Fruit fly (Drosophila melanogaster) whole organism, embryonic: ENCODE data around the gene Rbm13.

ENCODE experiments used
- Antp ChIP-seq: fragments of 200-800 bp; sonication (Bioruptor generic); optimal IDR thresholded peaks from 3 replicates; lab custom pipeline; 2016; ENCODE audit warnings: missing biosample characterization, missing genetic modification characterization
- Atf-2 ChIP-seq: fragments of 200-800 bp; sonication (Bioruptor generic); optimal IDR thresholded peaks from 2 replicates; lab custom pipeline; 2016; ENCODE audit warnings: missing biosample characterization, missing genetic modification characterization
- CG1024 ChIP-seq: fragments of 200-800 bp; sonication (Bioruptor generic); IDR thresholded peaks from 2 replicates; pipeline ENCODE4 v1.3.6; 2022; ENCODE audit warnings: missing biosample characterization, missing genetic modification characterization
- CG11504 ChIP-seq: fragments of 200-800 bp; sonication (Bioruptor generic); optimal IDR thresholded peaks from 3 replicates; lab custom pipeline; 2019; ENCODE audit warnings: missing biosample characterization, mild to moderate bottlenecking, missing genetic modification characterization, moderate library complexity
- CG12769 ChIP-seq: fragments of 200-800 bp; sonication (Bioruptor generic); optimal IDR thresholded peaks from 2 replicates; lab custom pipeline; 2019; ENCODE audit warnings: missing biosample characterization, mild to moderate bottlenecking, missing genetic modification characterization, moderate library complexity
- CG13296 ChIP-seq: fragments of 200-800 bp; sonication (Bioruptor generic); optimal IDR thresholded peaks from 3 replicates; lab custom pipeline; 2018; ENCODE audit warnings: missing biosample characterization, mild to moderate bottlenecking, missing genetic modification characterization
- CG14860 ChIP-seq: fragments of 200-800 bp; sonication (Bioruptor generic); IDR thresholded peaks from 3 replicates; pipeline ENCODE4 v1.3.6; 2022; ENCODE audit warnings: missing biosample characterization, missing genetic modification characterization; ENCODE audit not compliant: partially characterized antibody
- CG1529 ChIP-seq: fragments of 200-800 bp; sonication (Bioruptor generic); optimal IDR thresholded peaks from 3 replicates; lab custom pipeline; 2018; ENCODE audit warnings: missing biosample characterization, missing genetic modification characterization
- CG1603 ChIP-seq: fragments of 200-800 bp; sonication (Bioruptor generic); optimal IDR thresholded peaks from 2 replicates; lab custom pipeline; 2019; ENCODE audit warnings: missing biosample characterization, mild to moderate bottlenecking, missing genetic modification characterization, moderate library complexity
- CG17802 ChIP-seq: fragments of 200-800 bp; sonication (Bioruptor generic); optimal IDR thresholded peaks from 2 replicates; lab custom pipeline; 2018; ENCODE audit warnings: missing biosample characterization, mild to moderate bottlenecking, missing genetic modification characterization, moderate library complexity
- CG2116 ChIP-seq: fragments of 200-800 bp; sonication (Bioruptor generic); optimal IDR thresholded peaks from 3 replicates; lab custom pipeline; 2018; ENCODE audit warnings: missing biosample characterization, mild to moderate bottlenecking, missing genetic modification characterization
- CG2889 ChIP-seq: fragments of 200-800 bp; sonication (Bioruptor generic); IDR thresholded peaks from 3 replicates; pipeline ENCODE4 v1.3.6; 2022; ENCODE audit warnings: missing biosample characterization, missing genetic modification characterization
- CG3163 ChIP-seq: fragments of 200-800 bp; sonication (Bioruptor generic); optimal IDR thresholded peaks from 3 replicates; lab custom pipeline; 2016; ENCODE audit warnings: missing biosample characterization, missing genetic modification characterization
- CG4328 ChIP-seq: fragments of 200-800 bp; sonication (Bioruptor generic); optimal IDR thresholded peaks from 3 replicates; lab custom pipeline; 2017; ENCODE audit warnings: missing biosample characterization, missing genetic modification reagents, missing genetic modification characterization
- CG4854 ChIP-seq: fragments of 200-800 bp; sonication (Bioruptor generic); optimal IDR thresholded peaks from 2 replicates; lab custom pipeline; 2016; ENCODE audit warnings: missing biosample characterization, missing genetic modification characterization, inconsistent platforms
- CG8924 ChIP-seq: fragments of 200-800 bp; optimal IDR thresholded peaks from 3 replicates; lab custom pipeline; 2019; ENCODE audit warnings: missing biosample characterization, mild to moderate bottlenecking, missing genetic modification characterization, moderate library complexity
- CG9876 ChIP-seq: fragments of 200-800 bp; sonication (Bioruptor generic); optimal IDR thresholded peaks from 2 replicates; lab custom pipeline; 2016; ENCODE audit warnings: missing biosample characterization, missing genetic modification characterization
- Chrac-16 ChIP-seq: fragments of 200-800 bp; sonication (Bioruptor generic); optimal IDR thresholded peaks from 3 replicates; lab custom pipeline; 2016; ENCODE audit warnings: missing biosample characterization, missing genetic modification characterization
- Dbx ChIP-seq: fragments of 200-800 bp; sonication (Bioruptor generic); IDR thresholded peaks from 3 replicates; pipeline ENCODE4 v1.3.6; 2022; ENCODE audit warnings: missing biosample characterization, missing genetic modification characterization
- Ets65A ChIP-seq: fragments of 200-800 bp; sonication (Bioruptor generic); peaks from one replicate; lab custom pipeline; 2016; ENCODE audit warnings: missing biosample characterization, missing genetic modification characterization
- H15 ChIP-seq: fragments of 200-800 bp; sonication (Bioruptor generic); IDR thresholded peaks from 3 replicates; pipeline ENCODE4 v1.3.6; 2022; ENCODE audit warnings: missing biosample characterization, missing genetic modification characterization
- Hr51 ChIP-seq, 2 experiments: fragments of 200-800 bp; sonication (Bioruptor generic); optimal IDR thresholded peaks; 2 replicates in 1 of 2; 3 replicates in 1 of 2; lab custom pipeline; 2016 to 2018; ENCODE audit warnings: missing biosample characterization in 2 of 2, missing genetic modification characterization in 2 of 2, mild to moderate bottlenecking in 1 of 2, moderate library complexity in 1 of 2
- Jarid2 ChIP-seq: fragments of 200-800 bp; sonication (Bioruptor generic); optimal IDR thresholded peaks from 3 replicates; lab custom pipeline; 2017; ENCODE audit warnings: mild to moderate bottlenecking, missing biosample characterization, missing genetic modification reagents, missing genetic modification characterization
- Lhr ChIP-seq: fragments of 200-800 bp; sonication (Bioruptor generic); optimal IDR thresholded peaks from 3 replicates; lab custom pipeline; 2017; ENCODE audit warnings: mild to moderate bottlenecking, missing biosample characterization, missing genetic modification reagents, missing genetic modification characterization
- Max ChIP-seq: fragments of 200-800 bp; sonication (Bioruptor generic); optimal IDR thresholded peaks from 2 replicates; lab custom pipeline; 2016; ENCODE audit warnings: missing biosample characterization, mild to moderate bottlenecking, missing genetic modification characterization
- Meics ChIP-seq: fragments of 200-800 bp; sonication (Bioruptor generic); optimal IDR thresholded peaks from 2 replicates; lab custom pipeline; 2017; ENCODE audit warnings: missing biosample characterization, mild to moderate bottlenecking, missing genetic modification characterization
- TFAM ChIP-seq: fragments of 200-800 bp; sonication (Bioruptor generic); optimal IDR thresholded peaks from 2 replicates; lab custom pipeline; 2017; ENCODE audit warnings: missing biosample characterization, missing genetic modification characterization, inconsistent platforms
- Xbp1 ChIP-seq: fragments of 200-800 bp; sonication (Bioruptor generic); optimal IDR thresholded peaks from 3 replicates; lab custom pipeline; 2016; ENCODE audit warnings: missing biosample characterization, mild to moderate bottlenecking, missing genetic modification characterization
- abd-A ChIP-seq: fragments of 200-800 bp; sonication (Bioruptor generic); optimal IDR thresholded peaks from 3 replicates; lab custom pipeline; 2019; ENCODE audit warnings: missing biosample characterization, mild to moderate bottlenecking, missing genetic modification characterization, moderate library complexity
- ap ChIP-seq: fragments of 200-800 bp; sonication (Bioruptor generic); IDR thresholded peaks from 2 replicates; pipeline ENCODE4 v1.3.6; 2022; ENCODE audit warnings: missing biosample characterization, missing genetic modification characterization
- bcd ChIP-seq: fragments of 200-800 bp; sonication (Bioruptor generic); optimal IDR thresholded peaks from 2 replicates; lab custom pipeline; 2017; ENCODE audit warnings: missing biosample characterization, mild to moderate bottlenecking, missing genetic modification characterization
- bsh ChIP-seq, 2 experiments: fragments of 200-800 bp; sonication (Bioruptor generic); optimal IDR thresholded peaks; 2 replicates each; lab custom pipeline; 2017 to 2018; ENCODE audit warnings: mild to moderate bottlenecking in 2 of 2, missing biosample characterization in 2 of 2, missing genetic modification characterization in 2 of 2, moderate library complexity in 1 of 2
- en ChIP-seq: fragments of 200-800 bp; sonication (Bioruptor generic); optimal IDR thresholded peaks from 2 replicates; lab custom pipeline; 2016; ENCODE audit warnings: missing biosample characterization, missing genetic modification characterization
- esg ChIP-seq: fragments of 200-800 bp; sonication (Bioruptor generic); conservative IDR thresholded peaks from 2 replicates; pipeline ENCODE4 v1.3.6; 2022; ENCODE audit warnings: missing biosample characterization, missing genetic modification characterization
- fd3F ChIP-seq: fragments of 200-800 bp; sonication (Bioruptor generic); optimal IDR thresholded peaks from 2 replicates; lab custom pipeline; 2018; ENCODE audit warnings: missing biosample characterization, mild to moderate bottlenecking, missing genetic modification characterization, moderate library complexity
- grau ChIP-seq: fragments of 200-800 bp; optimal IDR thresholded peaks from 3 replicates; lab custom pipeline; 2019; ENCODE audit warnings: missing biosample characterization, mild to moderate bottlenecking, missing genetic modification characterization, moderate library complexity
- ham ChIP-seq: fragments of 200-800 bp; sonication (Bioruptor generic); IDR thresholded peaks from 2 replicates; pipeline ENCODE4 v1.3.6; 2022; ENCODE audit warnings: missing biosample characterization, missing genetic modification characterization
- hkb ChIP-seq, 2 experiments: fragments of 200-800 bp in 1 of 2; fragments of >200 bp in 1 of 2; sonication (Bioruptor generic) in 1 of 2; IDR thresholded peaks in 1 of 2; optimal IDR thresholded peaks in 1 of 2; 2 replicates each; pipeline versions ENCODE4 v1.3.6 to Lab custom; 2017 to 2022; ENCODE audit warnings: missing biosample characterization in 1 of 2, missing genetic modification characterization in 1 of 2
- ken ChIP-seq: fragments of 200-800 bp; sonication (Bioruptor generic); IDR thresholded peaks from 3 replicates; pipeline ENCODE4 v1.3.6; 2022; ENCODE audit warnings: missing biosample characterization, missing genetic modification characterization
- lab ChIP-seq: fragments of 200-800 bp; sonication (Bioruptor generic); optimal IDR thresholded peaks from 3 replicates; lab custom pipeline; 2017; ENCODE audit warnings: missing biosample characterization, missing genetic modification characterization, mild to moderate bottlenecking, moderate library complexity, missing genetic modification reagents
- maf-S ChIP-seq: fragments of 200-800 bp; sonication (Bioruptor generic); optimal IDR thresholded peaks from 2 replicates; lab custom pipeline; 2016; ENCODE audit warnings: missing biosample characterization, missing genetic modification characterization
- nmo ChIP-seq: fragments of 200-800 bp; sonication (Bioruptor generic); optimal IDR thresholded peaks from 2 replicates; lab custom pipeline; 2018; ENCODE audit warnings: missing biosample characterization, mild to moderate bottlenecking, missing genetic modification characterization, moderate library complexity
- pb ChIP-seq: fragments of 200-800 bp; sonication (Bioruptor generic); optimal IDR thresholded peaks from 3 replicates; lab custom pipeline; 2016; ENCODE audit warnings: missing biosample characterization, missing genetic modification characterization
- row ChIP-seq: fragments of 200-800 bp; sonication (Bioruptor generic); IDR thresholded peaks from 3 replicates; pipeline ENCODE4 v1.3.6; 2022; ENCODE audit warnings: missing biosample characterization, missing genetic modification characterization
- slbo ChIP-seq: fragments of 200-800 bp; sonication (Bioruptor generic); IDR thresholded peaks from 2 replicates; pipeline ENCODE4 v1.3.6; 2022; ENCODE audit warnings: missing biosample characterization, missing genetic modification characterization
- so ChIP-seq: fragments of 200-800 bp; sonication (Bioruptor generic); IDR thresholded peaks from 3 replicates; pipeline ENCODE4 v1.3.6; 2022; ENCODE audit warnings: missing biosample characterization, missing genetic modification characterization
- ssp ChIP-seq: fragments of 200-800 bp; sonication (Bioruptor generic); IDR thresholded peaks from 2 replicates; pipeline ENCODE4 v1.3.6; 2022; ENCODE audit warnings: missing biosample characterization, missing genetic modification characterization
- tap ChIP-seq: fragments of 200-800 bp; optimal IDR thresholded peaks from 3 replicates; lab custom pipeline; 2019; ENCODE audit warnings: missing biosample characterization, mild to moderate bottlenecking, missing genetic modification characterization, moderate library complexity
- tin ChIP-seq: fragments of 200-800 bp; sonication (Bioruptor generic); optimal IDR thresholded peaks from 3 replicates; lab custom pipeline; 2016; ENCODE audit warnings: missing biosample characterization, missing genetic modification characterization
- toy ChIP-seq: fragments of 200-800 bp; sonication (Bioruptor generic); IDR thresholded peaks from 2 replicates; pipeline ENCODE4 v1.3.6; 2022; ENCODE audit warnings: missing biosample characterization, missing genetic modification characterization

The Rbm13 gene

dm6 chrX:8890974-8891373 is 10.5 kb upstream of the Rbm13 start (continued):
- TF ChIP-seq slbo (GFP tag; lab: Robert Waterston, UW) (peak; percentile 49), tin (peak; percentile 19), nmo (GFP tag; lab: Kevin White, UChicago) (peak; percentile 5), CG1024 (no peak), hkb (optimal IDR thresholded peaks at IDR 0.05; lab: Kevin White, UChicago) (no peak), hkb (GFP tag; IDR thresholded peaks at IDR 0.05; lab: Robert Waterston, UW) (peak; percentile 12; the same call in 1 of the 2 replicates), ap (GFP tag; lab: Robert Waterston, UW) (no peak), Jarid2 (GFP tag; lab: Kevin White, UChicago) (no peak), Xbp1 (GFP tag; lab: Kevin White, UChicago) (no peak), ken (GFP tag; lab: Robert Waterston, UW) (peak; percentile 35; the same call in 1 of the 3 replicates), CG1529 (GFP tag; lab: Kevin White, UChicago) (no peak), bcd (GFP tag; lab: Kevin White, UChicago) (peak; percentile 5), CG1603 (peak; percentile 34), Ets65A (peak; percentile 74), CG2116 (no peak), H15 (GFP tag; lab: Robert Waterston, UW) (0 out of 3 replicates have a peak, but pooled peaks have one; percentile 6), toy (GFP tag; lab: Robert Waterston, UW) (no peak), CG17802 (tag; lab: Kevin White, UChicago) (no peak), CG3163 (GFP tag; lab: Kevin White, UChicago) (no peak), pb (no peak), abd-A (tag; lab: Kevin White, UChicago) (no peak), TFAM (GFP tag; lab: Kevin White, UChicago) (no peak), maf-S (GFP tag; lab: Kevin White, UChicago) (no peak), CG12769 (tag; lab: Kevin White, UChicago) (no peak), en (GFP tag; lab: Kevin White, UChicago) (no peak), lab (GFP tag; lab: Kevin White, UChicago) (peak; percentile 3), Atf-2 (GFP tag; lab: Kevin White, UChicago) (no peak), ham (GFP tag; lab: Robert Waterston, UW) (no peak), CG14860 (no peak), Chrac-16 (peak; percentile 12), CG8924 (no peak), CG11504 (tag; lab: Kevin White, UChicago) (peak; percentile 49), fd3F (GFP tag; lab: Kevin White, UChicago) (no peak), CG9876 (GFP tag; lab: Kevin White, UChicago) (no peak), CG2889 (GFP tag; lab: Robert Waterston, UW) (no peak), row (GFP tag; lab: Robert Waterston, UW) (peak; percentile 65), Dbx (no peak), CG4328 (GFP tag; lab: Kevin White, UChicago) (no peak), bsh (GFP tag; optimal IDR thresholded peaks at IDR 0.05; lab: Kevin White, UChicago) (peak in 1 of 2 experiments; percentile 39), esg (0 out of 2 replicates have a peak, but pooled peaks have one; percentile 7), Max (GFP tag; lab: Kevin White, UChicago) (no peak), ssp (GFP tag; lab: Robert Waterston, UW) (0 out of 2 replicates have a peak, but pooled peaks have one; percentile 19), Meics (GFP tag; lab: Kevin White, UChicago) (peak; percentile 16), CG13296 (GFP tag; lab: Kevin White, UChicago) (no peak), grau (tag; lab: Kevin White, UChicago) (peak; percentile 78), so (GFP tag; lab: Robert Waterston, UW) (no peak), Antp (GFP tag; lab: Kevin White, UChicago) (peak; percentile 26), CG4854 (GFP tag; lab: Kevin White, UChicago) (no peak), Hr51 (GFP tag; optimal IDR thresholded peaks at IDR 0.05; lab: Kevin White, UChicago) (peak in 1 of 2 experiments; percentile 28), tap (no peak), Lhr (GFP tag; lab: Kevin White, UChicago) (no peak)
